Fruit fly (Drosophila melanogaster): ENCODE measurements around the gene Atx2.

The Atx2 gene

DNA sequence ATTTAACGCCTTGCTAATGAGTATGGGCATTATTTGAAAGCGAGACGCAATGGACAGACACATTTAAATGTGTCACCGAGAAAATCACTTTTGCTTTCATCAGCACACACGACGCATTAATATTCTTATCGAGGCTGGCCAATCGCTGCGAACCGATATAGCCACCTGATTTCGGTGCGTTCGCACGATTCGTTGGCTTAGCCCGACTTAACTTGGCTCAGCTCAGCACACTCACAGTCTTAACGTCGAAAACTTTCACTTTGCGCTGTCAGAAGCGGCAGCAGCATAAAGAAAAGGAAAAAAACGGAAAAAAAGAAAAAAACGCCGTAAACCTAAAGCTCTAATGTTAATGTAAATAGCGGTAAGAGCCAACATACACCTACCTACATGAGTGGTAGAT is 22.1 kb downstream of the Atx2 start:
- no peak for TF ChIP-seq CG17801 (GFP tag; optimal IDR thresholded peaks at IDR 0.05; ENCODE audit: partially characterized antibody)

DNA sequence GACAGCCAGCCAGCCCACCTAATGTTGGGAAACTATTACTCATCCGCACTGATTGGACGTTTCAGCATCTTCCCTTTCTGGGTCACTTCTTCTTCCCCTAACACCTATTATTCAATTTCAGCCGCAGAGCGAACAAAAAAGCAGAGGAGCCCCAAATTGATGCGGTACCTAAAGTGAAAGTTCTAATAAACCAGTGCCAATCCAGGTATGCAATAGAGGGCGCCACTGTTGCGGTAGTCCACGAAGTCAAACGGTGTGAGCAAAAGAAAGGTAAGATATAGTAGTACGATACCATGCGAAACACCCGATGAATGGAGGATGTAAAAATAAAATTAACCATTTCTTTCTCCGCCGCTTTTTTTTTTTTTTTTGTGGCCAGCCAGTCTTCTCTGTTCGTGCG is 22.9 kb downstream of the Atx2 start:
- no peak for TF ChIP-seq CG17801 (GFP tag; optimal IDR thresholded peaks at IDR 0.05; ENCODE audit: partially characterized antibody)

DNA sequence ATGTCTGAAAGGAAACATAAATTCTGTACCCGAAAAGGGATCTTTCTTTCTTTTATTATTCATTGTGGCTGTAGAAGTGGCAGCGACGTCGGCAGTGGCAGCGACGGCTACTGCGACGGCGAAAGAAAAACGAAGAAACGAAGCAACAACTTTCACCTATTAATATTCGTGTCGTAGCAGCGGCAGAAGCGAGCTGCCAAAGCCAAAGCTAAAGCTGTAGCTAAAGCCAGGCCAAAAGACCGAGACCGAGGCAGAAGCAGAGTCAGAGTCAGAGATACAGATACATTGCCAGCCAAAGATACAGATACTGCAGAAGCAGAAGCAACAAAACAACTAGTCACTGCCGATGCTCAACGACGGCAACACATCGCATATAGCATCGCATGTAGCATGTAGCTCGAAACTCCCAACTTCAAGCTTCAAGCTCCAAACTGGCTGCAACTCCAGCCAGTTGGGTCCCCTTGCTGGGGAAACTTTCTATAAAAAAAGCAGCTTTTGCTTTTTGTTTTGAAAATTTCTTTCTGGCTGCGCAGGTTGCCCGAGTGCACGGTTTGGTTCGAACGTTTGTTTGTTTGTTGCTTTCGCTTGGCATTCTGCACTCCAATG is 25.2 kb downstream of the Atx2 start:
- no peak for TF ChIP-seq CG17801 (GFP tag; optimal IDR thresholded peaks at IDR 0.05; ENCODE audit: partially characterized antibody)

DNA sequence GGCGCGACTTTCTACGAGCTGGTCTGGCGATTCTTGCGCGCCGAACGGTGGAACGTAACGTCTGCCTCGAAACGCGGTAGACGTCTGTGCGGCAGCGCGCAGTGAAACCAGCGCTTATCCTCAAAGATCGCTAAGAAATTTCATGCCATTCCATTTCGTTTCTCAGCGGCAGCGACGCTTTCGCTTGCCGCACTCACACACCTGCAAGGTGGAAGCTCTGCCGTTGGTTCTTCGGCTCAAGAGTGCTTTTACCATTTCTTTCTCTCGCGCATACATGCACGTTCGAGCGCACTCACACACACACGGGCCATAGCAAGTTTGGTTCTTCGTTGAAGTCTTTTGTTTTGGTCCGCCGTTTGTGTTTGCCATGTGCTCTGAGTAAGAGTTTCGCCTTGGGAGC is 26.5 kb downstream of the Atx2 start, which contains the start of gene CG6118:
Gene CG6118, minus strand, starts transcription at position 63 of the 400 bp plus-strand sequence.
- TF ChIP-seq CG17801 (GFP tag; optimal IDR thresholded peaks at IDR 0.05; ENCODE audit: partially characterized antibody): no peak

DNA sequence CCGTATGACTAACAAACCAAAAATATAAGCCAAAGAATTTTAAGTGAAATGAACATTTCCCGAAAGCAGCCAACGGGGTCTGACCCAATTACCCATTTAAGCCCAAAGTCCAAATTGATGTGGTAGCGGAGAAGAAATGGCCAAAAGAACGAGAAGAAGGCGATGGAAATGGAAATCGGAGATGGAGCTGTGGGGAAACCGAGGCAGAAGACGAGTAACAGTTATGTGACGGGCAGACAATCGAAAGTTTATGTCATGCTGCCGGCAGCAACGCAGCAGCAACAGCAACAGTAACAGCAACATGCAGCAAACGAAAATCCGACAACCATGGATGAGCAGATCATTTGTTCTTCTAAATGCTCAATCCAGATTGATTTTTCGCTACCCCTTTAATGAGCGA is 28.6 kb downstream of the Atx2 start:
- TF ChIP-seq CG17801 (GFP tag; optimal IDR thresholded peaks at IDR 0.05; ENCODE audit: partially characterized antibody): no peak

DNA sequence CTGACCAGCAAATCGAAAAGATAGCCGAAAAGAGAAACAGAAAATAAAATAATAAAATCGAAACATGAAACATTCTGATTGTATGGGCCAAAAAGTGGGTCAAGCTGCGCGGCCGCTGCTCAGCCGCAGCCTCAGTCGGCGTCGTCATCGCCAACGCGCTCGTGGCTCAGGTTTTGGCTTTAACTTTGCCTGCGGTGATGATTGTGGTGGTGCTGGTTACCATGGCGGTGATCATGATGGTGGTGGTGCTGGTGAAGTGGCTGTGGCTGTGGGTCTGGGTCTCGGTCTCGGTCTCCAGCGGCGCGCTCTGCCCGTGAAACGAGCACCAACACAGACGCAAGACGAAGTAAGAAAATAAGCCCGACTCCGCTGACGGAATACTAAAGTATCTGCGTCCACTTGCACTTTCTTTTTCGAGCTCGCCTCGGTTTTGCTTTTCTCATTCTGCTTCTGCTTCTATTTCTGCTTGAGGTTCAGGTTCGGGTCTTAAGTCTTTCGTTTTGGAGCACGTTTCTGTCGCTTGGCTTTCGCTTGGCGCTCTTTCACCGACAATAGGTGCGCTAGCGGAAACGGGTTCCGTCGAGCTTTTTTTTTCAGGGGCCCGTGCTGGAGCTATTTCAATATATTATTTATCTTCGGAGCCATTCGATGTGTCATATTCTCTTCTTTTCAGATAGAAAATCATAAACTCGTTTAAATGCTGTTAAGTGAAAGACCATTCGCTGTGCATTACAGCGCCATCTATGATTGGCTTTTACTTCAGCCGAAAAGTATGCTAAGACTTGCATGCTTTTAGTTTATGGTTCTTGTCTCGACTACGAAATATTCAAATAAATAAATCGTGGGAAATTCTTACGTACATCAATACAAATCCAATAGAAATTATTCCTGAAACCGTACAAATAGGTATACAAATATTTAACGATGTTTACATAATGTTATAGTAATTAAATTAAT is 29.5 kb downstream of the Atx2 start:
- no peak for TF ChIP-seq CG17801 (GFP tag; optimal IDR thresholded peaks at IDR 0.05; ENCODE audit: partially characterized antibody)

DNA sequence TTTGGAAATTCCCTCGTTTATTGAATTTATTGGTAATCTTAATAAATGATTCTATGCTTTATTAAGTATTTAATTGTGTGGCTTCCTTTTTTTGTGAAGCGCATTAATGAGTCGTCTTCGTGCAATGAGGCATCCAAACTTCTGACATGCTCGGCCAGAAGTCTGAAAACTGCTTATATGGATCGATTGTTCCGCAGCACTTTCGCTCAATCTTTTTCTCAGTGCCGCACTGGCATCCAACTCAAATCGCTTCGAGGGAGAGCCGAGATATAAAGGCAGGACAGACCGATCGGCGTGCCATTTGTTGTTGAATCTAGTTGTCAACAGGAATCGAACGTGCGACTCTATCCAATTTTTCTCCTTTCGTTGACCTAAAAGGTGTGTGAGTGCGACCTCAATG is 31.4 kb downstream of the Atx2 start, which contains the start of gene Act88F:
Gene Act88F, plus strand, starts transcription at position 301 of the 400 bp plus-strand sequence.
- no peak for TF ChIP-seq CG17801 (GFP tag; optimal IDR thresholded peaks at IDR 0.05; ENCODE audit: partially characterized antibody)

DNA sequence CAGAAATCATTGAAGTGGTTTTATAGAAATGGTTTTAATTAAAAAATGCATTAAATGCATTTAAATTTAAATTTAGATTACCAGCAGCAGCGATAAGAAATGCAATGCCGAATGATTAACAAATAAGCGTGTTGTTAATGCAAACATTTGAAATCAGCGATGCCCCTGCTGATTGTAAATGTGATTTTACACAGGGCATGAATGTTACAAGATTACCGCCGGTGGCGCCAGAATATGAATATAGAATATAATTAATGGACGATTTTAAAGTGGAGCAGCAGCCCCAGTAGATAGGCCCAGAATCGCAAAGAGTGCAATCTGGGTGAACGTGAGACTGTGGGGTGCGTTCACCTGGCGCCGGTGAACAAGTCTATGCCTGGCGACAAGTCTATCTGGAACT is 37.9 kb downstream of the Atx2 start:
- no peak for TF ChIP-seq CG17801 (GFP tag; optimal IDR thresholded peaks at IDR 0.05; ENCODE audit: partially characterized antibody)

DNA sequence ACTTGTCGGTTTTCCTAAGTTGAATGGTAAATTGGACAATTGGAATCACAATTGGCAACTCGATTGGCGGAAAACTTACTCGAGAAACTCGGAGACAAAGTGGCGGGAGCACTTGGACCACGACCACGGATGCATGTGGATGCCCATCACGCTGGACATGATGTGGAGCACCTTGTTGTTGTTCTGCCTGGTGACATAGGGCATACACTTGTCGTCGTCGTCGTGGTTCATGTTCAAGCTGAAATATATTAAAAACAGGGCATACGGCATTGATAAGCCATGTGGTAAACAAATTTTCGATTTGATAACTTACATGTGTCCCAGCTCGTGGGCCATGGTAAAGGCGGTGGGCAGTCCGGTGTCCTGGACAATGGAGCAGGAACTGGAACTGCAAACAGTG is 39.6 kb downstream of the Atx2 start:
- TF ChIP-seq CG17801 (GFP tag; optimal IDR thresholded peaks at IDR 0.05; ENCODE audit: partially characterized antibody): no peak

DNA sequence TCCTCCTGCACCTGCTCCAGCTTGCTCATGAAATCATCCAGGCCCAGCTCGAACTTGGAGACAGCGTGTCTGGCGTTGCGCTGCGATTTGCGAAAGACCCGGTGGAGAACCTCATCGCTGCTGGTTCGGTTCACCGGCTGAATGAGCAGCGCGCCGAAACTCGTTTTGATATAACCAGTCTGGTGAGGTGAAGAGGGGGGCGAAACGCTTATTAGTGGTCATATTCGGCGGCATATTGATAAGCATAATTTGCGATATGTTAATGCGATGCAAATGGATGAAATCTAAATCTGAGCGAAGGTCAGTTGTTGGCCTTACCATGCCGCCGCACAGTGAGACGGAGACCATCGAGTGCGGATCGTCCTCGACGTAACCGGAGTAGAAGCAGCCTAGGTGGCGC is 40.4 kb downstream of the Atx2 start:
- no peak for TF ChIP-seq CG17801 (GFP tag; optimal IDR thresholded peaks at IDR 0.05; ENCODE audit: partially characterized antibody)

DNA sequence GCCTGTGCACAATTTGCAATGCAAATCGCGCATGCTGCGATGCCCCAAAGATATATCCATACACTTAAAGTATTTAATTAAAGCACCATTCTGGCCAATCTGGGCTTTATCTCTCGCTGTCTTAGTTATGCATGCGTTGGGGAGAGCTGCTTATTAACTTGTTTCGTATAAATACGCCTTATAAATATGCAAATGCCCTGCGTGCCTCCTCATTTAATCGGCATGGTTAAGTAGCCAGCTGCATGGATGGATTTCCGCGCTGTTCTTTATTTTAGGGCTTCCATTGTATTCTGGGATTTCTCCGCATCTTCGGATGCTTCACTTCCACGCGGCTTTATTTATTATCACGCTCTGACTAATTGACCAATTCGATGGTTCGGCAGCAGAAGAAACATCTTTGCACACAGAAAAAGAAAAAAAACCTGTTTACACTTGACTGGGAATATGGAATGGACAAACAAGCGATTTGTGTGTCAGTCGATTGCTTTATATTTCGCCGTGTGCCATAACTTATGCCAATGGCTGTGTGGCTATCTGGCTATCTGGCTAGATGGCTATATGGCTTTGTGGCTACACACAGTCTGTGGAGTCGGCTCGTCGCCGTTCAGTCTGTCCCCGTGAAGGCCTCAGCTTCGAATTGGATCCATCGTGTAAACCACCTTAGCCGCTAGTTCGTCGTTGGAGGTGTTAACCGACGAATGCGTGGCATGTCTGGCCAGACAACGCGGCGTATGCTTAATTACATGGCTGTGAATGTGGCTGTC is 43.3 kb downstream of the Atx2 start:
- TF ChIP-seq CG17801 (GFP tag; optimal IDR thresholded peaks at IDR 0.05; ENCODE audit: partially characterized antibody): no peak

DNA sequence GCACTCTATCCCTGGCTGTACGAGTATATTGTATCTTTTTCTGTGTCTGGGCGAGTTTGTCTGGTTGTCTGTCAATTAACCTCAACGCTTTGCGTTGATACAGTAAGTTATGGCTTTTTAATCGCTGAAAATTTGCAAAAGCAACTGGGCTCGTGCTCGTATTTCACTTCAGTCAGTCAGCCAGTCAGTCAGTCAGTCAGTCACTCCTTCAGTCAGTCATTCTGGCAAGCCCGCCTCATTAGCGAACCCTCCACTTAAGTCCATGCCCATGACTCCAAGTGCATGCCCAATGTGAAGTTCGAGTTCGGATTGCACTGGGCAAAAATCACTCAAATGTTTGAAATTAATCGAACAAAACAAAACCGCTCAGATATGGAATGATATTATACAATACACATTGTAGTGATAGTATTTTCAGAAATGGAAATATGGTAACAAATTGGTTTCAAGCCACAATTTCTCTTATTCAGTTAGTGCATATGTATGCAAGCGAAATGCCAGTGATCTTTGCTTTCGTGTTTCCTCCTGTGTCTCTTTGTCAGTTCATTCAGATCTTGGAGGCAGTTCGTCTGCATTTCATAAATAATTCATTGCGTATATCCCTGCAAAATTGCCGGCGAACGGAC is 49.3 kb downstream of the Atx2 start:
- no peak for TF ChIP-seq CG17801 (GFP tag; optimal IDR thresholded peaks at IDR 0.05; ENCODE audit: partially characterized antibody)

DNA sequence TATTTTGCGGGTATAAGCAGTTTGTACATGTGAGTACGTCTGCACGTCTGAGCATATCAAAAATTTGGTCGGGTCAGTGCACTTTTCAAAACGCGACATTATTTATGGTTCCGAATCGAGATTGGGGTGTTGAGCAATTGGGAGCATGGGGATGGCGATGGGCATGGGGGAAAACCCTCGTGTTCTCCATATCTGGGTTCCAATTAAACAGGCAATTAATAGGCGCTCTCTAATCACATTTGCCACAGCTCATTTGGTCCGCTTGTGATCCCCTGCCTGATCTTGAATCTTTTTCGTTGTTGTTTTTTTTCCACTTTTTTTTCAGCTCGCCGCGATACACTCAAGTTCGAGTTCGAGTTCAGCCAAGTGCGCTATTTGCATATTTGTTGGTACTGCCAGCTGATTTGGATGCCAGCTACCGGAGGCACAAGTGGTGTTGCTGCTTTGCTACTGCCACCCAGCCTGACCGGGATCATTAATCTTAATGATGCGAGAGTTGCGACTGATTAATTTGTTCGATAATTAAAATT is 50.0 kb downstream of the Atx2 start:
- no peak for TF ChIP-seq CG17801 (GFP tag; optimal IDR thresholded peaks at IDR 0.05; ENCODE audit: partially characterized antibody)

DNA sequence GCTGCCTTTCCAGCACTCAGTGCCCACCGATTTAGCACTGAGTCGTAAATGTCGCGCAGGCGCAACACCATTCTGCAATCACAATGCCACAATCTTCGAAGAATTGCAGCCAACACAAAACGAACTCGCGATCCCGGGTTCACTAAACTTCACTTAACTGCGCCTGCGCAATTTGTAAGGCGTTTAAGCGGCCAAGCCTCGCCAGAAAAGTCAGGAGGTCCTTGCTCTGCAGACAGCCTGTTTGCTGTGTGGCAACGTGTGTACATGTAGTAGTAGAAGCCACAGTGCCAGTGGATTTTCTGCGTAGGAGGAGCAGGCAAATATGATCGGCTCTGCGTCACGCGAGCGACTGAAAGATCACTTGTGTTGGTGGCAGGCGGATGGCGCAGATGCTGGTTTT is 54.9 kb downstream of the Atx2 start:
- TF ChIP-seq CG17801 (GFP tag; optimal IDR thresholded peaks at IDR 0.05; ENCODE audit: partially characterized antibody): no peak
